Worm (Caenorhabditis elegans) whole organism, midembryonic: ENCODE measurements around the gene cyp-14A3.

Source experiments
- flt-1 ChIP-seq: fragments of 200-800 bp; sonication (Bioruptor generic); IDR thresholded peaks from 2 replicates; pipeline ENCODE4 v1.3.6; 2022; ENCODE audit warnings: missing genetic modification characterization, missing compliant biosample characterization
- ztf-23 ChIP-seq: fragments of 200-800 bp; sonication (Bioruptor generic); IDR thresholded peaks from 2 replicates; pipeline ENCODE4 v1.3.6; 2022; ENCODE audit warnings: missing genetic modification reagents, missing genetic modification characterization, missing compliant biosample characterization

ce11 chrX:13293023-13293422 is 19.0 kb upstream of the cyp-14A3 start:
- TF ChIP-seq ztf-23 (GFP tag; lab: Robert Waterston, UW) (no peak), flt-1 (GFP tag; lab: Robert Waterston, UW) (no peak)
